Worm (Caenorhabditis elegans): ENCODE data around the gene ZC455.1.

- TF ChIP-seq W03F9.2 (tag; optimal IDR thresholded peaks at IDR 0.05) (no peak), dao-5 (tag; optimal IDR thresholded peaks at IDR 0.05) (no peak), him-1 (tag; optimal IDR thresholded peaks at IDR 0.05) (no peak)
Measured at ce11 chrV:12752407-12752806, 20.9 kb upstream of the ZC455.1 start, which contains the start of gene C15C8.8.
